Fruit fly (Drosophila melanogaster): ENCODE results near the gene CG34129.

Gene CG34129

DNA sequence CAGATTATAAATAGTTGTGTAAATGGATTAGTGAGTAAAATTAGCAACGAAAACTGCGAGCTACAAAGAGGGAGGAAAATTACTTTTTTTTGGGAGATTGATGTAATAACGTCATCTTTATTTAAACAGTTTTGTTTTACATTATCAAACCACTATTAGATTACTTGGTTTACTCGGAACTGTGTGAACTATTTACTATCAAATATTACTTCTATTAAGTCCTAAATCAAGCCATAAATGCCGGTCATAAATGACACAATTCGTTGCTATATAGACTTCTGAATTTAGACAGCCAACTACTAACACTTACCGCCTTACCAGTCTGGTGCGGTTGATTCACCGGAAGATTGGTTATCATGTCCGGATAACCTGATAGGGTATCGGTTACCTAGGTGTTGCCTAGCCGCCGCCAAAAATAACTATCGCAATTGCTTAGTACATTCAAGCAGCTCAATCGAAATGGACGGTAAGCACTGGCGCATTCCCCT lies 5.8 kb downstream of the CG34129 start, which contains the start of gene CG31086 (continued):
- TF ChIP-seq tap (tag; optimal IDR thresholded peaks at IDR 0.05): peak; percentile 42
- TF ChIP-seq CG6254 (GFP tag; optimal IDR thresholded peaks at IDR 0.05): peak; percentile 4
- TF ChIP-seq CG2678 (tag; optimal IDR thresholded peaks at IDR 0.05): peak; percentile 64
- TF ChIP-seq seq (GFP tag; IDR thresholded peaks at IDR 0.05): no peak
- no peak for TF ChIP-seq Asciz (GFP tag; optimal IDR thresholded peaks at IDR 0.05)
- no peak for TF ChIP-seq btn (GFP tag; optimal IDR thresholded peaks at IDR 0.05)
- TF ChIP-seq Optix (GFP tag; IDR thresholded peaks at IDR 0.05): no peak
- no peak for TF ChIP-seq CG5953 (GFP tag; IDR thresholded peaks at IDR 0.05)
- TF ChIP-seq onecut (GFP tag; IDR thresholded peaks at IDR 0.05): no peak
- no peak for TF ChIP-seq Usf (GFP tag; optimal IDR thresholded peaks at IDR 0.05)
- TF ChIP-seq CG1602 (GFP tag; optimal IDR thresholded peaks at IDR 0.05): no peak
- TF ChIP-seq cato (GFP tag; optimal IDR thresholded peaks at IDR 0.05; ENCODE audit: borderline replicate concordance): no peak
- TF ChIP-seq CG30403 (GFP tag; optimal IDR thresholded peaks at IDR 0.05): no peak
- no peak for TF ChIP-seq CG34422 (GFP tag; IDR thresholded peaks at IDR 0.05)
- no peak for TF ChIP-seq CG7963 (GFP tag; IDR thresholded peaks at IDR 0.05; ENCODE audit: partially characterized antibody)
- no peak for TF ChIP-seq fd3F (GFP tag; optimal IDR thresholded peaks at IDR 0.05)

DNA sequence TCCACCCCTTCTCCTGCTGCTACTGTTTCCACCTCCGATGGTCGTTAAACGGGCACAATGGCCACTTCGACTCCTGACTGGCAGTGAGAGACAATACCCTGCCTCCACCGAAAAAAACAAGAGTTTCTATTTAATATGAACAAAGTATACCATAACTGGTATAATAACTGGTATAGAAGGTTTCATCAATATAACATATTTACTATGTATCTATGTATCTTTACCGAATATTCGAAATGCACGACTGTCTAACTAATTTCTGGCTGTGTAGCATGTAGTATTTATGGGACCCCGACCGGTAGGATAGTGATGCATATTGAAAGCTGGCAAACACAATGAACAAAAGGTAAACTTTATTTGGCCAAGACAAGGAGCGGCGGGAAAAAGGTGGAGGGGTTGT lies 9.0 kb downstream of the CG34129 start:
- TF ChIP-seq CG6765 (GFP tag; optimal IDR thresholded peaks at IDR 0.05) (peak; percentile 28), Six4 (GFP tag; optimal IDR thresholded peaks at IDR 0.05) (no peak), Hr51 (GFP tag; optimal IDR thresholded peaks at IDR 0.05) (peak in 1 of 2 experiments; percentile 26), lmd (GFP tag; IDR thresholded peaks at IDR 0.05) (peak; percentile 38; the same call in 1 of the 2 replicates), Fer1 (GFP tag; optimal IDR thresholded peaks at IDR 0.05) (peak; percentile 45), emc (GFP tag; optimal IDR thresholded peaks at IDR 0.05) (no peak), TFAM (GFP tag; optimal IDR thresholded peaks at IDR 0.05) (no peak), sr (GFP tag; IDR thresholded peaks at IDR 0.05) (no peak), bab2 (GFP tag; optimal IDR thresholded peaks at IDR 0.05) (peak; percentile 12), CG14014 (GFP tag; IDR thresholded peaks at IDR 0.05) (0 out of 2 replicates have a peak, but pooled peaks have one; percentile 21), CG12769 (tag; optimal IDR thresholded peaks at IDR 0.05) (peak; percentile 29), Hmr (GFP tag; optimal IDR thresholded peaks at IDR 0.05) (peak; percentile 46), CG18599 (GFP tag; optimal IDR thresholded peaks at IDR 0.05) (peak; percentile 77), CG10565 (GFP tag; optimal IDR thresholded peaks at IDR 0.05) (no peak), ash1 (GFP tag; optimal IDR thresholded peaks at IDR 0.05) (no peak), CG13894 (tag; optimal IDR thresholded peaks at IDR 0.05) (peak; percentile 42), sob (GFP tag; IDR thresholded peaks at IDR 0.05) (peak; percentile 20; the same call in 1 of the 2 replicates), abd-A (tag; optimal IDR thresholded peaks at IDR 0.05) (peak; percentile 48), CG1603 (tag; optimal IDR thresholded peaks at IDR 0.05) (no peak), caup (GFP tag; optimal IDR thresholded peaks at IDR 0.05; ENCODE audit: severe bottlenecking) (peak; percentile 1), gt (GFP tag; IDR thresholded peaks at IDR 0.05) (no peak), Lim3 (GFP tag; IDR thresholded peaks at IDR 0.05) (no peak), Dip2 (GFP tag; IDR thresholded peaks at IDR 0.05) (no peak), ara (GFP tag; IDR thresholded peaks at IDR 0.05) (0 out of 2 replicates have a peak, but pooled peaks have one; percentile 21), CG32772 (GFP tag; IDR thresholded peaks at IDR 0.05) (no peak), sima (GFP tag; optimal IDR thresholded peaks at IDR 0.05) (no peak), CG15514 (GFP tag; optimal IDR thresholded peaks at IDR 0.05) (peak; percentile 21), sens (GFP tag) (peak; percentile 57), CG7556 (GFP tag; optimal IDR thresholded peaks at IDR 0.05) (peak; percentile 17), CG2678 (tag; optimal IDR thresholded peaks at IDR 0.05) (peak; percentile 39), HLH4C (GFP tag; IDR thresholded peaks at IDR 0.05; ENCODE audit: partially characterized antibody) (no peak), CG34422 (GFP tag; IDR thresholded peaks at IDR 0.05) (no peak), CG15479 (GFP tag; optimal IDR thresholded peaks at IDR 0.05) (no peak), C15 (GFP tag; IDR thresholded peaks at IDR 0.05) (no peak), CG13296 (GFP tag; optimal IDR thresholded peaks at IDR 0.05) (peak; percentile 12)

All from whole organism, embryonic.